Worm (Caenorhabditis elegans) whole organism, L1 larva: ENCODE measurements around the gene F44F4.9.
A peak's percentile ranks its signal among the peaks of the same experiment; 100 is the strongest.
"Not testable (repeated sequence)": the region's sequence is repeated elsewhere in the genome, so short reads cannot be mapped to it uniquely, and the experiment has no call there.

Experiments
- C04F5.9 ChIP-seq: sonication (generic microtip); optimal IDR thresholded peaks from 2 replicates; lab custom pipeline; 2016; ENCODE audit warnings: missing genetic modification characterization, missing compliant biosample characterization
- C16A3.4 ChIP-seq: fragments of 150-350 bp; optimal IDR thresholded peaks from 2 replicates; lab custom pipeline; 2014; ENCODE audit warnings: missing biosample characterization, missing genetic modification characterization
- C34B4.2 ChIP-seq: sonication (generic microtip); optimal IDR thresholded peaks from 2 replicates; lab custom pipeline; 2017; ENCODE audit warnings: mild to moderate bottlenecking, missing genetic modification characterization, missing compliant biosample characterization
- aha-1 ChIP-seq: fragments of 150-350 bp; optimal IDR thresholded peaks from 2 replicates; lab custom pipeline; 2014; ENCODE audit warnings: missing biosample characterization, missing genetic modification characterization
- alr-1 ChIP-seq: fragments of 200-800 bp; sonication (Bioruptor generic); optimal IDR thresholded peaks from 2 replicates; lab custom pipeline; 2018; ENCODE audit warnings: borderline replicate concordance, mild to moderate bottlenecking, missing genetic modification characterization, missing compliant biosample characterization
- ama-1 ChIP-seq: fragments of 150-350 bp; optimal IDR thresholded peaks from 2 replicates; lab custom pipeline; 2014
- blmp-1 ChIP-seq: fragments of 150-350 bp; optimal IDR thresholded peaks from 2 replicates; lab custom pipeline; 2014; ENCODE audit warnings: missing biosample characterization, missing genetic modification characterization
- ceh-63 ChIP-seq: fragments of 200-800 bp; sonication (Bioruptor generic); optimal IDR thresholded peaks from 2 replicates; lab custom pipeline; 2018; ENCODE audit warnings: mild to moderate bottlenecking, missing genetic modification characterization, missing compliant biosample characterization
- ceh-8 ChIP-seq: fragments of 200-800 bp; sonication (Bioruptor generic); optimal IDR thresholded peaks from 2 replicates; lab custom pipeline; 2018; ENCODE audit warnings: mild to moderate bottlenecking, missing genetic modification characterization, moderate library complexity, missing compliant biosample characterization
- ceh-88 ChIP-seq: fragments of 200-800 bp; sonication (Bioruptor generic); IDR thresholded peaks from 2 replicates; pipeline ENCODE4 v1.3.6; 2022; ENCODE audit warnings: missing genetic modification characterization, missing compliant biosample characterization
- ces-1 ChIP-seq: fragments of 150-350 bp; optimal IDR thresholded peaks from 2 replicates; lab custom pipeline; 2014; ENCODE audit warnings: missing biosample characterization, missing genetic modification reagents, missing genetic modification characterization
- dsc-1 ChIP-seq: sonication (generic microtip); optimal IDR thresholded peaks from 2 replicates; lab custom pipeline; 2016; ENCODE audit warnings: mild to moderate bottlenecking, missing genetic modification characterization, missing compliant biosample characterization
- efl-1 ChIP-seq, 4 experiments: fragments of 150-350 bp; optimal IDR thresholded peaks in 3 of 4; peaks in 1 of 4; 1 replicate in 1 of 4; 2 replicates in 3 of 4; lab custom pipeline; 2014; ENCODE audit warnings: missing biosample characterization in 2 of 4, missing genetic modification characterization in 2 of 4, missing genetic modification reagents in 2 of 4
- efl-3 ChIP-seq: fragments of 200-800 bp; sonication (Bioruptor generic); optimal IDR thresholded peaks from 2 replicates; lab custom pipeline; 2018; ENCODE audit warnings: mild to moderate bottlenecking, missing genetic modification characterization, missing compliant biosample characterization
- elt-2 ChIP-seq: sonication (generic microtip); optimal IDR thresholded peaks from 2 replicates; lab custom pipeline; 2016; ENCODE audit warnings: missing genetic modification characterization, mild to moderate bottlenecking, inconsistent platforms, missing compliant biosample characterization, missing genetic modification reagents
- ets-5 ChIP-seq: fragments of 200-800 bp; sonication (Bioruptor generic); IDR thresholded peaks from 2 replicates; pipeline ENCODE4 v1.3.6; 2022; ENCODE audit warnings: missing genetic modification characterization, missing compliant biosample characterization
- fkh-10 ChIP-seq: sonication (generic microtip); optimal IDR thresholded peaks from 2 replicates; lab custom pipeline; 2017; ENCODE audit warnings: missing biosample characterization, missing genetic modification reagents, missing genetic modification characterization
- fkh-4 ChIP-seq: sonication (generic microtip); optimal IDR thresholded peaks from 2 replicates; lab custom pipeline; 2016; ENCODE audit warnings: missing compliant biosample characterization, missing genetic modification characterization, borderline replicate concordance
- fos-1 ChIP-seq: fragments of 150-350 bp; optimal IDR thresholded peaks from 2 replicates; lab custom pipeline; 2014; ENCODE audit warnings: missing biosample characterization, missing genetic modification characterization
- irx-1 ChIP-seq: sonication (generic microtip); optimal IDR thresholded peaks from 2 replicates; lab custom pipeline; 2016; ENCODE audit warnings: missing genetic modification characterization, missing compliant biosample characterization
- isw-1 ChIP-seq: fragments of 200-800 bp; sonication (Bioruptor generic); IDR thresholded peaks from 2 replicates; pipeline ENCODE4 v1.3.6; 2022; ENCODE audit warnings: missing genetic modification characterization, missing compliant biosample characterization
- lin-14 ChIP-seq: fragments of 200-800 bp; sonication (Bioruptor generic); optimal IDR thresholded peaks from 2 replicates; lab custom pipeline; 2018; ENCODE audit warnings: mild to moderate bottlenecking, missing genetic modification characterization, moderate library complexity, missing compliant biosample characterization
- lin-35 ChIP-seq, 2 experiments: fragments of 150-350 bp; optimal IDR thresholded peaks; 2 replicates each; lab custom pipeline; 2014; ENCODE audit warnings: missing biosample characterization in 2 of 2, missing genetic modification characterization in 2 of 2, missing genetic modification reagents in 2 of 2
- lir-3 ChIP-seq: sonication (generic microtip); optimal IDR thresholded peaks from 2 replicates; lab custom pipeline; 2016; ENCODE audit warnings: mild to moderate bottlenecking, missing genetic modification characterization, moderate library complexity, missing compliant biosample characterization; ENCODE audit not compliant: poor library complexity
- mab-9 ChIP-seq: fragments of 200-800 bp; sonication (Bioruptor generic); IDR thresholded peaks from 2 replicates; pipeline ENCODE4 v1.3.6; 2022; ENCODE audit warnings: missing genetic modification reagents, missing genetic modification characterization, missing compliant biosample characterization
- mdl-1 ChIP-seq, 2 experiments: fragments of 150-350 bp; optimal IDR thresholded peaks; 2 replicates each; lab custom pipeline; 2014 to 2017; ENCODE audit warnings: missing biosample characterization in 2 of 2, missing genetic modification characterization in 2 of 2, inconsistent platforms in 1 of 2
- nhr-11 ChIP-seq: fragments of 150-350 bp; optimal IDR thresholded peaks from 2 replicates; lab custom pipeline; 2014; ENCODE audit warnings: missing biosample characterization, missing genetic modification characterization
- nhr-12 ChIP-seq: sonication (generic microtip); optimal IDR thresholded peaks from 2 replicates; lab custom pipeline; 2017; ENCODE audit warnings: missing biosample characterization, missing genetic modification characterization
- nhr-19 ChIP-seq: fragments of 200-800 bp; sonication (Bioruptor generic); conservative IDR thresholded peaks from 2 replicates; pipeline ENCODE4 v1.3.6; 2022; ENCODE audit warnings: missing genetic modification characterization, missing compliant biosample characterization
- nhr-28 ChIP-seq: fragments of 150-350 bp; optimal IDR thresholded peaks from 2 replicates; lab custom pipeline; 2014; ENCODE audit warnings: missing biosample characterization, missing genetic modification characterization
- nhr-47 ChIP-seq: sonication (generic microtip); optimal IDR thresholded peaks from 2 replicates; lab custom pipeline; 2016; ENCODE audit warnings: mild to moderate bottlenecking, missing genetic modification characterization, moderate library complexity, missing compliant biosample characterization
- nhr-71 ChIP-seq: sonication (generic microtip); optimal IDR thresholded peaks from 2 replicates; lab custom pipeline; 2016; ENCODE audit warnings: mild to moderate bottlenecking, missing genetic modification characterization, moderate library complexity, missing compliant biosample characterization
- nhr-77 ChIP-seq: fragments of 150-350 bp; optimal IDR thresholded peaks from 2 replicates; lab custom pipeline; 2014; ENCODE audit warnings: missing biosample characterization, missing genetic modification characterization
- nhr-84 ChIP-seq: sonication (generic microtip); optimal IDR thresholded peaks from 2 replicates; lab custom pipeline; 2017; ENCODE audit warnings: missing biosample characterization, missing genetic modification characterization
- nhr-85 ChIP-seq: sonication (generic microtip); peaks from one replicate; lab custom pipeline; 2016; ENCODE audit warnings: missing genetic modification characterization, inconsistent platforms, missing compliant biosample characterization
- pax-3 ChIP-seq: fragments of 200-800 bp; sonication (Bioruptor generic); optimal IDR thresholded peaks from 2 replicates; lab custom pipeline; 2018; ENCODE audit warnings: mild to moderate bottlenecking, missing genetic modification characterization, moderate library complexity, missing compliant biosample characterization
- pqm-1 ChIP-seq: sonication (generic microtip); optimal IDR thresholded peaks from 3 replicates; lab custom pipeline; 2017; ENCODE audit warnings: missing biosample characterization, missing genetic modification characterization
- snpc-4 ChIP-seq: fragments of 150-350 bp; optimal IDR thresholded peaks from 2 replicates; lab custom pipeline; 2014; ENCODE audit warnings: missing biosample characterization, missing genetic modification characterization
- snu-23 ChIP-seq: sonication (generic microtip); optimal IDR thresholded peaks from 2 replicates; lab custom pipeline; 2016; ENCODE audit warnings: missing genetic modification characterization, missing compliant biosample characterization
- sox-4 ChIP-seq: sonication (generic microtip); optimal IDR thresholded peaks from 2 replicates; lab custom pipeline; 2016; ENCODE audit warnings: missing genetic modification characterization, missing compliant biosample characterization
- tbx-2 ChIP-seq: sonication (generic microtip); optimal IDR thresholded peaks from 2 replicates; lab custom pipeline; 2016; ENCODE audit warnings: missing genetic modification characterization, missing compliant biosample characterization
- unc-30 ChIP-seq: sonication (generic microtip); optimal IDR thresholded peaks from 2 replicates; lab custom pipeline; 2017; ENCODE audit warnings: missing biosample characterization, missing genetic modification characterization
- unc-62 ChIP-seq: fragments of 150-350 bp; optimal IDR thresholded peaks from 2 replicates; lab custom pipeline; 2014; ENCODE audit warnings: missing biosample characterization, missing genetic modification reagents, missing genetic modification characterization
- unc-98 ChIP-seq: fragments of 200-800 bp; sonication (Bioruptor generic); IDR thresholded peaks from 2 replicates; pipeline ENCODE4 v1.3.6; 2022; ENCODE audit warnings: missing genetic modification characterization, missing compliant biosample characterization
- zip-4 ChIP-seq: fragments of 200-800 bp; sonication (Bioruptor generic); optimal IDR thresholded peaks from 2 replicates; lab custom pipeline; 2018; ENCODE audit warnings: mild to moderate bottlenecking, missing genetic modification characterization, moderate library complexity, missing compliant biosample characterization
- ztf-11 ChIP-seq, 2 experiments: sonication (generic microtip); optimal IDR thresholded peaks; 2 replicates each; lab custom pipeline; 2016 to 2017; ENCODE audit warnings: missing genetic modification characterization in 2 of 2, missing biosample characterization in 1 of 2, missing compliant biosample characterization in 1 of 2
- ztf-4 ChIP-seq: fragments of 150-350 bp; optimal IDR thresholded peaks from 2 replicates; lab custom pipeline; 2014; ENCODE audit warnings: missing biosample characterization, missing genetic modification characterization

F44F4.9 gene

ce11 chrII:10923948-10924347 is 8.3 kb upstream of the F44F4.9 start, which contains the start of gene Y19D2B.2:
TSS of gene Y19D2B.2 (plus strand) at chrII:10924248.
- TF ChIP-seq nhr-77: no peak
- no peak for TF ChIP-seq tbx-2 (tag; lab: Kevin White, UChicago)
- TF ChIP-seq aha-1 (tag; lab: Kevin White, UChicago): no peak
- TF ChIP-seq unc-30 (tag; lab: Kevin White, UChicago): no peak
- no peak for TF ChIP-seq ztf-4 (tag; lab: Kevin White, UChicago)
- no peak for TF ChIP-seq zip-4 (GFP tag; lab: Kevin White, UChicago)
- no peak for TF ChIP-seq ceh-88 (GFP tag; lab: Robert Waterston, UW)
- no peak for TF ChIP-seq nhr-12 (tag; lab: Kevin White, UChicago)
- no peak for TF ChIP-seq C04F5.9
- TF ChIP-seq alr-1 (tag; lab: Kevin White, UChicago): no peak
- TF ChIP-seq ceh-8: no peak
- no peak for TF ChIP-seq C34B4.2
- no peak for TF ChIP-seq ama-1 (lab: Kevin White, UChicago)
- no peak for TF ChIP-seq nhr-28 (tag; lab: Kevin White, UChicago)
- TF ChIP-seq ztf-11 (tag; optimal IDR thresholded peaks at IDR 0.05; lab: Kevin White, UChicago): no peak
- TF ChIP-seq nhr-47: no peak
- TF ChIP-seq pax-3: no peak
- TF ChIP-seq unc-62 (GFP tag; lab: Kevin White, UChicago): no peak
- no peak for TF ChIP-seq nhr-11 (tag; lab: Kevin White, UChicago)

DNA sequence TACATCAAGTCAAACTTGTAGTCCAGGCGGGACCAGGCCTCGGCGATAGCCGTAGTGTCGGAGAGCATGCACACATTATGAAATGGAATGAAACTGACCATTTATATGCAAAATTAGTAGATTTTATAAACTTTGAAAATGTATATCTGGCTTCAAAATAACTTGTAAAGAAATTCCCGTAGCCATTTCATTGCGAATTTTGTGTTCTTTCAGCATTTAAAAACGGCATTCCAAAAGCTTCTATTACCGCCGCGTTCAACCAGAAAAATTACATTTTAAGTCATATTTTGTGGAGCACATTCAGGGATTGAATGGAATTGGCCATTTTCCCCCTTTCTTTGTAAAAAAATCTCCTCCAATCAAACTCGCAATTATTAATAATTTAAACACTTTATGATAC is 7.2 kb upstream of the F44F4.9 start, which contains the start of gene Y19D2B.1:
Y19D2B.1 (minus strand) TSS at position 101 of the 400 bp plus-strand sequence.
- not testable (repeated sequence) for TF ChIP-seq ceh-88 (GFP tag; lab: Robert Waterston, UW); pqm-1 (tag; lab: Kevin White, UChicago); fkh-10 (GFP tag; lab: Kevin White, UChicago)

- TF ChIP-seq C34B4.2 (no peak), aha-1 (tag; lab: Kevin White, UChicago) (no peak), mdl-1 (tag; optimal IDR thresholded peaks at IDR 0.05; lab: Kevin White, UChicago) (no peak), snpc-4 (tag; lab: Kevin White, UChicago) (no peak), ceh-8 (no peak), zip-4 (GFP tag; lab: Kevin White, UChicago) (no peak), nhr-85 (tag; lab: Kevin White, UChicago) (no peak), blmp-1 (tag; lab: Kevin White, UChicago) (peak; percentile 35), nhr-84 (tag; lab: Kevin White, UChicago) (no peak), fos-1 (tag; lab: Kevin White, UChicago) (no peak), lin-14 (GFP tag; lab: Kevin White, UChicago) (peak; percentile 32), lin-35 (GFP tag; optimal IDR thresholded peaks at IDR 0.05; lab: Kevin White, UChicago) (no peak), elt-2 (tag; lab: Kevin White, UChicago) (no peak), unc-98 (GFP tag; lab: Robert Waterston, UW) (no peak), nhr-77 (no peak), mab-9 (GFP tag; lab: Robert Waterston, UW) (no peak), pax-3 (no peak), nhr-12 (tag; lab: Kevin White, UChicago) (no peak), irx-1 (tag; lab: Kevin White, UChicago) (no peak), ceh-63 (GFP tag; lab: Kevin White, UChicago) (no peak), efl-1 (optimal IDR thresholded peaks at IDR 0.05; lab: Kevin White, UChicago) (no peak), efl-1 (GFP tag; optimal IDR thresholded peaks at IDR 0.05 in 1 of 2; lab: Kevin White, UChicago) (peak in 1 of 2 experiments; percentile 61), ztf-11 (tag; optimal IDR thresholded peaks at IDR 0.05; lab: Kevin White, UChicago) (no peak)
Observed at ce11 chrII:10918293-10918756, 2.7 kb upstream of the F44F4.9 start, which contains the start of gene tba-4. TSS of gene tba-4 (plus strand) at chrII:10918706.

- no peak for TF ChIP-seq C16A3.4 (tag; lab: Kevin White, UChicago)
- TF ChIP-seq sox-4 (tag; lab: Kevin White, UChicago): no peak
- TF ChIP-seq ama-1 (lab: Kevin White, UChicago): no peak
- TF ChIP-seq isw-1 (GFP tag; lab: Robert Waterston, UW): no peak
- TF ChIP-seq nhr-12 (tag; lab: Kevin White, UChicago): no peak
- no peak for TF ChIP-seq nhr-77
- TF ChIP-seq nhr-71 (tag; lab: Kevin White, UChicago): no peak
- no peak for TF ChIP-seq fkh-4
- TF ChIP-seq nhr-19 (GFP tag; lab: Robert Waterston, UW): no peak
- TF ChIP-seq snu-23 (GFP tag; lab: Kevin White, UChicago): no peak
- no peak for TF ChIP-seq pax-3
- TF ChIP-seq dsc-1: no peak
- no peak for TF ChIP-seq ces-1
- no peak for TF ChIP-seq lir-3 (tag; lab: Kevin White, UChicago)
- no peak for TF ChIP-seq efl-3
- no peak for TF ChIP-seq ets-5 (GFP tag; lab: Robert Waterston, UW)
- no peak for TF ChIP-seq mdl-1 (tag; optimal IDR thresholded peaks at IDR 0.05; lab: Kevin White, UChicago)
Observed at ce11 chrII:10917174-10917573, 1.5 kb upstream of the F44F4.9 start, which contains the start of gene F44F4.10. TSS of gene F44F4.10 (minus strand) at chrII:10917274.
